Fruit fly (Drosophila melanogaster) whole organism, adult: ENCODE data around the gene Ddr.

ENCODE experiments used
- CG11617 ChIP-seq: fragments of 200-800 bp; sonication (Bioruptor generic); optimal IDR thresholded peaks from 2 replicates; lab custom pipeline; 2017; ENCODE audit warnings: mild to moderate bottlenecking, missing biosample characterization, missing genetic modification reagents, missing genetic modification characterization
- CG12768 ChIP-seq: fragments of 200-800 bp; sonication (Bioruptor generic); optimal IDR thresholded peaks from 2 replicates; lab custom pipeline; 2017; ENCODE audit warnings: missing biosample characterization, missing genetic modification characterization, mild to moderate bottlenecking, moderate library complexity, missing genetic modification reagents
- CG14711 ChIP-seq: fragments of 200-800 bp; sonication (Bioruptor generic); optimal IDR thresholded peaks from 2 replicates; lab custom pipeline; 2018; ENCODE audit warnings: missing biosample characterization, mild to moderate bottlenecking, missing genetic modification characterization, moderate library complexity
- CG1620 ChIP-seq: fragments of 200-800 bp; sonication (Bioruptor generic); optimal IDR thresholded peaks from 2 replicates; lab custom pipeline; 2016; ENCODE audit warnings: missing biosample characterization, missing genetic modification characterization
- CG33017 ChIP-seq: fragments of 200-800 bp; sonication (Bioruptor generic); optimal IDR thresholded peaks from 2 replicates; lab custom pipeline; 2018; ENCODE audit warnings: missing biosample characterization, mild to moderate bottlenecking, missing genetic modification characterization, moderate library complexity
- CG5204 ChIP-seq: fragments of 200-800 bp; sonication (Bioruptor generic); optimal IDR thresholded peaks from 2 replicates; lab custom pipeline; 2016; ENCODE audit warnings: missing biosample characterization, missing genetic modification characterization
- CG7045 ChIP-seq: fragments of 200-800 bp; sonication (Bioruptor generic); optimal IDR thresholded peaks from 2 replicates; lab custom pipeline; 2017; ENCODE audit warnings: missing biosample characterization, mild to moderate bottlenecking, missing genetic modification characterization
- CG7101 ChIP-seq: fragments of 200-800 bp; sonication (Bioruptor generic); optimal IDR thresholded peaks from 2 replicates; lab custom pipeline; 2018; ENCODE audit warnings: missing biosample characterization, mild to moderate bottlenecking, missing genetic modification characterization, moderate library complexity
- Clk ChIP-seq: fragments of 200-800 bp; sonication (Bioruptor generic); optimal IDR thresholded peaks from 2 replicates; lab custom pipeline; 2017; ENCODE audit warnings: missing biosample characterization, missing genetic modification characterization
- Crg-1 ChIP-seq: fragments of 200-800 bp; sonication (Bioruptor generic); optimal IDR thresholded peaks from 2 replicates; lab custom pipeline; 2016; ENCODE audit warnings: missing biosample characterization, missing genetic modification characterization
- Hr96 ChIP-seq: fragments of 200-800 bp; sonication (Bioruptor generic); optimal IDR thresholded peaks from 2 replicates; lab custom pipeline; 2016; ENCODE audit warnings: missing biosample characterization, missing genetic modification characterization
- Mnt ChIP-seq: fragments of 200-800 bp; sonication (Bioruptor generic); optimal IDR thresholded peaks from 2 replicates; lab custom pipeline; 2016; ENCODE audit warnings: missing biosample characterization, mild to moderate bottlenecking, missing genetic modification characterization
- bab1 ChIP-seq: fragments of 200-800 bp; sonication (Bioruptor generic); optimal IDR thresholded peaks from 3 replicates; lab custom pipeline; 2019; ENCODE audit warnings: missing biosample characterization, mild to moderate bottlenecking, missing genetic modification characterization, moderate library complexity
- cic ChIP-seq: fragments of 200-800 bp; sonication (Bioruptor generic); optimal IDR thresholded peaks from 2 replicates; lab custom pipeline; 2017; ENCODE audit warnings: missing biosample characterization, mild to moderate bottlenecking, missing genetic modification characterization, moderate library complexity
- cnc ChIP-seq, 2 experiments: fragments of >200 bp; optimal IDR thresholded peaks; 2 replicates each; lab custom pipeline; 2017
- kay ChIP-seq: fragments of 200-800 bp; sonication (Bioruptor generic); peaks from one replicate; lab custom pipeline; 2016; ENCODE audit warnings: missing biosample characterization, missing genetic modification characterization, borderline replicate concordance
- ovo ChIP-seq: fragments of 200-800 bp; sonication (Bioruptor generic); optimal IDR thresholded peaks from 2 replicates; lab custom pipeline; 2016; ENCODE audit warnings: missing biosample characterization, missing genetic modification characterization
- pad ChIP-seq: fragments of 200-800 bp; sonication (Bioruptor generic); optimal IDR thresholded peaks from 3 replicates; lab custom pipeline; 2017; ENCODE audit warnings: missing biosample characterization, missing genetic modification characterization, mild to moderate bottlenecking, moderate library complexity, missing genetic modification reagents
- tj ChIP-seq: fragments of 200-800 bp; sonication (Bioruptor generic); optimal IDR thresholded peaks from 3 replicates; lab custom pipeline; 2017; ENCODE audit warnings: missing biosample characterization, mild to moderate bottlenecking, missing genetic modification characterization, moderate library complexity
- toe ChIP-seq: fragments of 200-800 bp; sonication (Bioruptor generic); optimal IDR thresholded peaks from 2 replicates; lab custom pipeline; 2016; ENCODE audit warnings: missing biosample characterization, missing genetic modification characterization

Ddr gene

DNA sequence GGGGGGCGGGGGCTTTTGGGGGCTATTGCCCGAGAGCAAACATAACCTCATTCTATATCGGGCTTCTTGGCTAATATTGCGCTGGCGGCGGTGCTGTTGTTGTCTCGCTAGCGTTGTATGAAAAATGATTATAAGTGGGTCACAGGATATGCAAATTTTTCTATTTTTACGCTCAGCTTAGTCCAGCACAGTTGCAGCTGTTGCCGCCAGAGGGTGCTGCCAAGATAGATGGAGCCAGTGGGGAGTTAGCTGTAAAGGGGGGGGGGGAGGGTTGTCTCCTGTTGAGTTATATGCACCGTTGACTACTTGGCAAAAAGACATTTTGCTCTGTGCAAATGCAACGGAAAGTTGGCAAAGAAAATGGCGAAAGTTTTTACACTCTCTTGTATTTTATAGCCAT lies 32.0 kb upstream of the Ddr start:
- no peak for TF ChIP-seq cic (GFP tag; lab: Kevin White, UChicago)
- TF ChIP-seq CG1620 (GFP tag; lab: Kevin White, UChicago) = no peak
- TF ChIP-seq kay = no peak
- TF ChIP-seq CG7101 = no peak
- TF ChIP-seq Hr96 (GFP tag; lab: Kevin White, UChicago) = no peak
- no peak for TF ChIP-seq CG7045
- no peak for TF ChIP-seq Clk (GFP tag; lab: Kevin White, UChicago)
- TF ChIP-seq CG14711 = no peak
- no peak for TF ChIP-seq ovo (GFP tag; lab: Kevin White, UChicago)
- no peak for TF ChIP-seq pad (GFP tag; lab: Kevin White, UChicago)
- TF ChIP-seq CG5204 (GFP tag; lab: Kevin White, UChicago) = no peak
- no peak for TF ChIP-seq CG12768 (GFP tag; lab: Kevin White, UChicago)
- TF ChIP-seq CG33017 (tag; lab: Kevin White, UChicago) = no peak
- TF ChIP-seq toe (GFP tag; lab: Kevin White, UChicago) = no peak
- no peak for TF ChIP-seq CG11617 (GFP tag; lab: Kevin White, UChicago)
- no peak for TF ChIP-seq Crg-1 (GFP tag; lab: Kevin White, UChicago)

DNA sequence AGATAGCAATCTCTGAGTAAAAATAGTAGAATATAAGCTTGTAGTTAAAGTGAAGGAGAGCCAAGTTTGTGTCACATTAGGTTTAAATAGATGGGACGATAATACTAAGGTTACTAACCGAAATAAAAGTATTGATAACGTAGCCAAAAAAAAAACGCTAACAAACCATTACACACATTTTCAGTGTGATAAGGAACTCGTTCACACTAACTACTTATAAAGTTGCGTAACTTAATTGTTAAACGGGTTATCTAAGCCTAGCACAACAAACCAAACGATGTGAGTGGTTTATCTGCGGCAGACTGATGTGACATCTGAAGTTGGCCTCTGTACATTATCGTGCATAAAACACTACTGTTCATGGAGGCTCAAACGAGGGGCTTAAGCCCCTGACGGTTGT lies 28.7 kb upstream of the Ddr start:
- no peak for TF ChIP-seq CG7101
- TF ChIP-seq cnc (optimal IDR thresholded peaks at IDR 0.05; lab: Kevin White, UChicago) = no peak

DNA sequence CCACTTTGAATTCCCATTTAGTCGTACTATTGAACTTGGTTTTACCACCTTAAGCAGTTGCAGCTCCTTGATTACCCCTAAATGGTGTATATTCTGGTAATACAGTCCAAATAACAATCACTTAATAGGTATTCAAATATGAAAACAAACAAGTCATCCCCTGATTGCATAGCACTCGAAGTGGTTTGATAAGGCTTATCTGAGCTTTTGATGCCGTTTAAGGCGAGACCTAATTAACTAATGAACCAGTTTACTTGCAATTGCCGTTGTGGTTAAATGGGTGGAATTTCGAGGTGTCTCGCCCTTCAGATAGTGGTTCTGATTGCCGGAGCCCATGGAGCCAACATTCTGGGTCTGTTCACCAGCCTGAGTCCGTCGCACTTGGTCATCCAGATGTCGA lies 28.1 kb upstream of the Ddr start, which contains the start of gene Ugt37B1:
Ugt37B1 (plus strand) TSS at position 246 of the 400 bp plus-strand sequence.
- peak in 1 of 2 experiments; percentile 42 for TF ChIP-seq cnc (optimal IDR thresholded peaks at IDR 0.05; lab: Kevin White, UChicago)
- TF ChIP-seq Mnt = no peak
- peak; percentile 12 for TF ChIP-seq kay
- no peak for TF ChIP-seq CG14711

DNA sequence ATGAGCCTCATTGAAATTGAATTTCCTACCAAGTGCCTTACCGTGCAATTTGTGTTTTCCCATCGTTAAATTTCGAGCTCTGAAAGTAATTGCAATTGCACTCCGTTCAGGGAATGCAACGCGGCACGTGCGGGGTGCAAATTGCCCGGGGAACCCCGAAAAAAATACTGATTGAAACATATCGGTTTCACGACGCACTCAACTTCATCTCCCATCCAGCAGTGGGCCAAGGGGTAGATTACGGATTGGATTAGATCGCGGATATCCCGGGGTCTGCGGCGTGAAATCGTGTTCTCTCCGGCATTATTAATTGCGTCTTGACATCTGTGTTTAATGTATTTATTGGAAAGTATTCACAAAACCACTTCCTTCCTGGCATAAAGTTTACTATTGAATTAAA lies 24.4 kb upstream of the Ddr start:
- TF ChIP-seq cnc (optimal IDR thresholded peaks at IDR 0.05; lab: Kevin White, UChicago) (no peak), CG7101 (no peak), Clk (GFP tag; lab: Kevin White, UChicago) (no peak), CG1620 (GFP tag; lab: Kevin White, UChicago) (no peak), CG12768 (GFP tag; lab: Kevin White, UChicago) (no peak), ovo (GFP tag; lab: Kevin White, UChicago) (no peak), bab1 (GFP tag; lab: Kevin White, UChicago) (no peak), Hr96 (GFP tag; lab: Kevin White, UChicago) (no peak), pad (GFP tag; lab: Kevin White, UChicago) (no peak), toe (GFP tag; lab: Kevin White, UChicago) (no peak), CG14711 (no peak), kay (no peak), CG7045 (no peak), cic (GFP tag; lab: Kevin White, UChicago) (no peak), CG11617 (GFP tag; lab: Kevin White, UChicago) (no peak), Mnt (no peak), CG5204 (GFP tag; lab: Kevin White, UChicago) (no peak), CG33017 (tag; lab: Kevin White, UChicago) (no peak)

DNA sequence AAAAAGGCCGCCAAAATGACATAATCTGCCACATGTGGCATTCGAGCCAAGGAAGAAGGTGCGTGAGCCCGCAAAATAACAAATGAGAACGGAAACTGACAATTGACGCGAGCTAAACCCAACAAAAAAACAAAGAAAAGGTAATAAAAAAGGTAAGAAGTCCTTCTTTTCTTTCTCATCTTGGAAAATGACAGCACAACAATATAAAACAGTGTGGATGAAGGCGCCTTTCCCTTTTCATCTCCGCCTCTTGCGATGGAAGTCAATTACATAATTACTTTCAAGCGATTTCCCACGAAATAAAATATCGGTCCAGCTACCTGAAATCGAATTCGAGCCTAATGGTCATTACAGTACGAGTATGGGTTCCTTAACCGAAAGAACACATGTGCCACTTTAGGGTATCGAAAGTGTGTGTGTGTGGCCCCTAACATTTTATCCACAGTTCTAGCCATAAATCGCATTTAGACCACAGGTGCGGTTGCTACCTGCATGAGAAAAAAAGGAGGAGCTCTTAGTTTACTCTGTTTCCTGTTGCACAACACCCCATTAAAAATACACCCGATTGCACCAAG lies 23.7 kb upstream of the Ddr start:
- TF ChIP-seq Crg-1 (GFP tag; lab: Kevin White, UChicago) (no peak), CG1620 (GFP tag; lab: Kevin White, UChicago) (no peak), kay (no peak), Hr96 (GFP tag; lab: Kevin White, UChicago) (no peak), CG7101 (no peak), Clk (GFP tag; lab: Kevin White, UChicago) (no peak), Mnt (no peak), CG7045 (no peak), cic (GFP tag; lab: Kevin White, UChicago) (no peak)

DNA sequence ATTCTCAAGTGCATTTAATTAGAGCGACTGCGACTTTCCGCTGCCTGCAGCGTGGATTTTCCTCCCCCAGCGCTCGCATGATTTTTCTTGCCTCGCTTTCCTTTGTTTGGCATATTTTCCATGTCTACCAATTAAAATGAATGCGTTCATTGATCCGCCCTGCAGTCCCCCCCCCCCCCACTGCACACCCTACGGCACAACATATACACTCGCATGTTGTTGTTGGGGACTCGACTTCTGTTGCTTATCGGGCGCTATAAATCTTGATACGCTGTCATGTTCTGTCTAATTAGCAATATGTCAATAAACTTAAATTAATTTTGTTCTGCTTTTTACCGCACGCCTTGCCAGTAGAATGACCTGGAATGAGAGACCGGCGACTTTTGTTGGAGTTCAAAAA lies 16.5 kb upstream of the Ddr start:
- TF ChIP-seq CG7045 (no peak), tj (GFP tag; lab: Kevin White, UChicago) (no peak), bab1 (GFP tag; lab: Kevin White, UChicago) (no peak), cnc (optimal IDR thresholded peaks at IDR 0.05; lab: Kevin White, UChicago) (no peak), CG1620 (GFP tag; lab: Kevin White, UChicago) (no peak), toe (GFP tag; lab: Kevin White, UChicago) (no peak), CG12768 (GFP tag; lab: Kevin White, UChicago) (no peak), ovo (GFP tag; lab: Kevin White, UChicago) (no peak), CG5204 (GFP tag; lab: Kevin White, UChicago) (no peak), CG7101 (no peak), cic (GFP tag; lab: Kevin White, UChicago) (no peak), CG11617 (GFP tag; lab: Kevin White, UChicago) (no peak), pad (GFP tag; lab: Kevin White, UChicago) (no peak), CG14711 (no peak)

DNA sequence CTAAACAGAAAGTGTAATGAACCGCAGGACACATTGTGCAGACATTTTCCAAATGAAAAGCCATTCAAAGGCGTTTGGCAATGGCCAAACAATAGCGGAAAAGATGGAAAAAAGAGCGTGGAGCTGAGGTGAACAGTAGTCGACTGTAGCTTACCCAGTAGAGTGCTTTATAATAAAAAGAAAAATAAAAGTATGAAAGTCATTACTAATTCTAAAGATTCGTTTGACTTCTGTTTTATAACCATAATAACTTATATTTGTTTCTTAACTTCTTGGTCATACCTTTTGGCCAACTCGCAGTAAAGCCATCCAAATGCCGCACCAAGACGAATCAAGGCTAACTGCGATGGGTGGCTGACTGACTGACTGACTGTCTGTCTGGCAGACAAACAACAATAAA lies 13.6 kb upstream of the Ddr start:
- no peak for TF ChIP-seq Hr96 (GFP tag; lab: Kevin White, UChicago)
- no peak for TF ChIP-seq Mnt
- TF ChIP-seq kay = no peak
- no peak for TF ChIP-seq Clk (GFP tag; lab: Kevin White, UChicago)
- no peak for TF ChIP-seq Crg-1 (GFP tag; lab: Kevin White, UChicago)
- no peak for TF ChIP-seq CG5204 (GFP tag; lab: Kevin White, UChicago)
- TF ChIP-seq CG11617 (GFP tag; lab: Kevin White, UChicago) = no peak
- no peak for TF ChIP-seq CG12768 (GFP tag; lab: Kevin White, UChicago)
